Worm (Caenorhabditis elegans) whole organism, late embryonic: ENCODE data around the gene pqn-51.

ENCODE experiments used
- K02D7.2 ChIP-seq: sonication (generic microtip); optimal IDR thresholded peaks from 2 replicates; lab custom pipeline; 2017; ENCODE audit warnings: mild to moderate bottlenecking, missing genetic modification characterization, missing compliant biosample characterization
- ahr-1 ChIP-seq: sonication (generic microtip); optimal IDR thresholded peaks from 2 replicates; lab custom pipeline; 2016; ENCODE audit warnings: missing genetic modification characterization, missing compliant biosample characterization
- ceh-19 ChIP-seq: fragments of 200-800 bp; sonication (Bioruptor generic); optimal IDR thresholded peaks from 2 replicates; lab custom pipeline; 2018; ENCODE audit warnings: mild to moderate bottlenecking, missing genetic modification characterization, missing compliant biosample characterization
- ets-4 ChIP-seq: sonication (generic microtip); optimal IDR thresholded peaks from 2 replicates; lab custom pipeline; 2016; ENCODE audit warnings: missing genetic modification characterization, missing compliant biosample characterization
- fax-1 ChIP-seq: sonication (generic microtip); optimal IDR thresholded peaks from 2 replicates; lab custom pipeline; 2016; ENCODE audit warnings: missing genotype, missing genetic modification characterization, missing compliant biosample characterization
- nhr-11 ChIP-seq: fragments of 150-350 bp; optimal IDR thresholded peaks from 2 replicates; lab custom pipeline; 2014; ENCODE audit warnings: missing biosample characterization, missing genetic modification characterization
- pat-9 ChIP-seq: fragments of 200-800 bp; sonication (Bioruptor generic); optimal IDR thresholded peaks from 2 replicates; lab custom pipeline; 2018; ENCODE audit warnings: mild to moderate bottlenecking, missing genetic modification characterization, moderate library complexity, missing compliant biosample characterization
- pha-4 ChIP-seq: fragments of 150-350 bp; optimal IDR thresholded peaks from 2 replicates; lab custom pipeline; 2018; ENCODE audit warnings: missing biosample characterization, missing genetic modification reagents, missing genetic modification characterization

- TF ChIP-seq fax-1 (tag; lab: Kevin White, UChicago), result no peak
- no peak for TF ChIP-seq ahr-1 (tag; lab: Kevin White, UChicago)
- TF ChIP-seq ets-4, result no peak
- TF ChIP-seq pha-4 (tag; lab: Kevin White, UChicago), result no peak
- no peak for TF ChIP-seq nhr-11 (tag; lab: Kevin White, UChicago)
- TF ChIP-seq K02D7.2 (tag; lab: Kevin White, UChicago), result no peak
- no peak for TF ChIP-seq ceh-19 (GFP tag; lab: Kevin White, UChicago)
- TF ChIP-seq pat-9 (tag; lab: Kevin White, UChicago), result no peak
These were observed 3.9 kb downstream of the pqn-51 start, which contains the start of gene cwp-4 for ce11 chrV:5053335-5053734.
